Worm (Caenorhabditis elegans): ENCODE data around the gene Y113G7A.12.

ce11 chrV:20104417-20104816 is 38.0 kb upstream of the Y113G7A.12 start:
- TF ChIP-seq ama-1 (optimal IDR thresholded peaks at IDR 0.05) (no peak), blmp-1 (tag; optimal IDR thresholded peaks at IDR 0.05; ENCODE audit: insufficient read depth) (no peak)

Measured in whole organism, L2 larva.